Fruit fly (Drosophila melanogaster) whole organism, embryonic: ENCODE results near the gene peng.

Experiments used
- Bdp1 ChIP-seq: fragments of 200-800 bp; sonication (Bioruptor generic); optimal IDR thresholded peaks from 3 replicates; lab custom pipeline; 2016; ENCODE audit warnings: missing biosample characterization, missing genetic modification characterization
- Bgb ChIP-seq: fragments of 200-800 bp; sonication (Bioruptor generic); IDR thresholded peaks from 2 replicates; pipeline ENCODE4 v1.3.6; 2022; ENCODE audit warnings: missing biosample characterization, missing genetic modification characterization; ENCODE audit not compliant: partially characterized antibody
- CG10267 ChIP-seq: fragments of 200-800 bp; sonication (Bioruptor generic); optimal IDR thresholded peaks from 2 replicates; lab custom pipeline; 2018; ENCODE audit warnings: missing biosample characterization, mild to moderate bottlenecking, missing genetic modification characterization, moderate library complexity
- CG10366 ChIP-seq: fragments of 200-800 bp; sonication (Bioruptor generic); IDR thresholded peaks from 2 replicates; pipeline ENCODE4 v1.3.6; 2022; ENCODE audit warnings: missing biosample characterization, missing genetic modification characterization
- CG11560 ChIP-seq: fragments of 200-800 bp; sonication (Bioruptor generic); IDR thresholded peaks from 3 replicates; pipeline ENCODE4 v1.3.6; 2022; ENCODE audit warnings: missing biosample characterization, missing genetic modification characterization
- CG13624 ChIP-seq: fragments of 200-800 bp; sonication (Bioruptor generic); optimal IDR thresholded peaks from 2 replicates; lab custom pipeline; 2016; ENCODE audit warnings: missing biosample characterization, missing genetic modification characterization
- CG17385 ChIP-seq: fragments of 200-800 bp; sonication (Bioruptor generic); optimal IDR thresholded peaks from 3 replicates; lab custom pipeline; 2018; ENCODE audit warnings: missing biosample characterization, mild to moderate bottlenecking, missing genetic modification characterization
- CG1832 ChIP-seq: fragments of 200-800 bp; sonication (Bioruptor generic); optimal IDR thresholded peaks from 2 replicates; lab custom pipeline; 2017; ENCODE audit warnings: missing biosample characterization, mild to moderate bottlenecking, missing genetic modification characterization, inconsistent platforms
- CG18476 ChIP-seq: fragments of 200-800 bp; sonication (Bioruptor generic); optimal IDR thresholded peaks from 2 replicates; lab custom pipeline; 2016; ENCODE audit warnings: missing biosample characterization, mild to moderate bottlenecking, missing genetic modification characterization
- CG30020 ChIP-seq: fragments of 200-800 bp; optimal IDR thresholded peaks from 2 replicates; lab custom pipeline; 2019; ENCODE audit warnings: missing biosample characterization, mild to moderate bottlenecking, missing genetic modification characterization, moderate library complexity
- CG34376 ChIP-seq: fragments of 200-800 bp; sonication (Bioruptor generic); optimal IDR thresholded peaks from 2 replicates; lab custom pipeline; 2018; ENCODE audit warnings: missing biosample characterization, mild to moderate bottlenecking, missing genetic modification characterization
- CG3726 ChIP-seq: fragments of 200-800 bp; sonication (Bioruptor generic); IDR thresholded peaks from 3 replicates; pipeline ENCODE4, ENCODE4 v1.3.6; 2022; ENCODE audit warnings: missing biosample characterization, missing genetic modification characterization
- CG4617 ChIP-seq: fragments of 200-800 bp; sonication (Bioruptor generic); optimal IDR thresholded peaks from 3 replicates; lab custom pipeline; 2016; ENCODE audit warnings: missing biosample characterization, missing genetic modification characterization, borderline replicate concordance
- CG9797 ChIP-seq: fragments of 200-800 bp; sonication (Bioruptor generic); optimal IDR thresholded peaks from 3 replicates; lab custom pipeline; 2018; ENCODE audit warnings: missing biosample characterization, mild to moderate bottlenecking, missing genetic modification characterization
- CoRest ChIP-seq: fragments of 200-800 bp; sonication (Bioruptor generic); optimal IDR thresholded peaks from 3 replicates; lab custom pipeline; 2018; ENCODE audit warnings: missing biosample characterization, mild to moderate bottlenecking, missing genetic modification characterization, moderate library complexity
- Dp ChIP-seq: fragments of 200-800 bp; sonication (Bioruptor generic); optimal IDR thresholded peaks from 2 replicates; lab custom pipeline; 2018; ENCODE audit warnings: missing biosample characterization, mild to moderate bottlenecking, missing genetic modification characterization, moderate library complexity
- GATAe ChIP-seq: fragments of 200-800 bp; sonication (Bioruptor generic); conservative IDR thresholded peaks from 2 replicates; pipeline ENCODE4 v1.3.6; 2022; ENCODE audit warnings: missing biosample characterization, missing genetic modification characterization
- HmgD ChIP-seq: fragments of 200-800 bp; sonication (Bioruptor generic); optimal IDR thresholded peaks from 3 replicates; lab custom pipeline; 2016; ENCODE audit warnings: missing biosample characterization, missing genetic modification characterization
- Jarid2 ChIP-seq: fragments of 200-800 bp; sonication (Bioruptor generic); optimal IDR thresholded peaks from 3 replicates; lab custom pipeline; 2017; ENCODE audit warnings: mild to moderate bottlenecking, missing biosample characterization, missing genetic modification reagents, missing genetic modification characterization
- MESR4 ChIP-seq: fragments of 200-800 bp; sonication (Bioruptor generic); optimal IDR thresholded peaks from 2 replicates; lab custom pipeline; 2018; ENCODE audit warnings: missing biosample characterization, mild to moderate bottlenecking, missing genetic modification characterization, moderate library complexity
- Nf-YB ChIP-seq: fragments of 200-800 bp; sonication (Bioruptor generic); optimal IDR thresholded peaks from 3 replicates; lab custom pipeline; 2019; ENCODE audit warnings: missing biosample characterization, mild to moderate bottlenecking, missing genetic modification characterization, moderate library complexity
- Ravus ChIP-seq: fragments of 200-800 bp; sonication (Bioruptor generic); IDR thresholded peaks from 2 replicates; pipeline ENCODE4 v1.3.6; 2022; ENCODE audit warnings: missing biosample characterization, missing genetic modification characterization
- Rfx ChIP-seq: fragments of 200-800 bp; sonication (Bioruptor generic); IDR thresholded peaks from 2 replicates; pipeline ENCODE4 v1.3.6; 2022; ENCODE audit warnings: missing biosample characterization, missing genetic modification characterization
- Rx ChIP-seq: fragments of 200-800 bp; sonication (Bioruptor generic); IDR thresholded peaks from 2 replicates; pipeline ENCODE4 v1.3.6; 2022; ENCODE audit warnings: missing biosample characterization, missing genetic modification characterization
- Sin3A ChIP-seq: fragments of >200 bp; optimal IDR thresholded peaks from 2 replicates; lab custom pipeline; 2018
- Sry-δ ChIP-seq: fragments of 200-800 bp; sonication (Bioruptor generic); optimal IDR thresholded peaks from 2 replicates; lab custom pipeline; 2016; ENCODE audit warnings: missing biosample characterization, missing genetic modification characterization
- bsh ChIP-seq, 2 experiments: fragments of 200-800 bp; sonication (Bioruptor generic); optimal IDR thresholded peaks; 2 replicates each; lab custom pipeline; 2017 to 2018; ENCODE audit warnings: mild to moderate bottlenecking in 2 of 2, missing biosample characterization in 2 of 2, missing genetic modification characterization in 2 of 2, moderate library complexity in 1 of 2
- dan ChIP-seq: fragments of 200-800 bp; sonication (Bioruptor generic); IDR thresholded peaks from 2 replicates; pipeline ENCODE4 v1.3.6; 2022; ENCODE audit warnings: missing biosample characterization, missing genetic modification characterization
- dm ChIP-seq: fragments of 200-800 bp; sonication (Bioruptor generic); optimal IDR thresholded peaks from 3 replicates; lab custom pipeline; 2016; ENCODE audit warnings: missing biosample characterization, missing genetic modification characterization
- exex ChIP-seq: fragments of 200-800 bp; sonication (Bioruptor generic); optimal IDR thresholded peaks from 4 replicates; lab custom pipeline; 2018; ENCODE audit warnings: missing biosample characterization, mild to moderate bottlenecking, missing genetic modification characterization, moderate library complexity
- gfzf ChIP-seq: fragments of 200-800 bp; sonication (Bioruptor generic); optimal IDR thresholded peaks from 2 replicates; lab custom pipeline; 2016; ENCODE audit warnings: missing biosample characterization, mild to moderate bottlenecking, missing genetic modification characterization, moderate library complexity
- mam ChIP-seq: fragments of 200-800 bp; sonication (Bioruptor generic); optimal IDR thresholded peaks from 3 replicates; lab custom pipeline; 2016; ENCODE audit warnings: missing biosample characterization, missing genetic modification characterization
- nerfin-1 ChIP-seq: fragments of 200-800 bp; sonication (Bioruptor generic); optimal IDR thresholded peaks from 3 replicates; lab custom pipeline; 2019; ENCODE audit warnings: missing biosample characterization, mild to moderate bottlenecking, missing genetic modification characterization, moderate library complexity
- nmo ChIP-seq: fragments of 200-800 bp; sonication (Bioruptor generic); optimal IDR thresholded peaks from 2 replicates; lab custom pipeline; 2018; ENCODE audit warnings: missing biosample characterization, mild to moderate bottlenecking, missing genetic modification characterization, moderate library complexity
- repo ChIP-seq: fragments of 200-800 bp; sonication (Bioruptor generic); optimal IDR thresholded peaks from 2 replicates; lab custom pipeline; 2016; ENCODE audit warnings: missing biosample characterization, missing genetic modification characterization
- sc ChIP-seq, 3 experiments: fragments of >200 bp in 2 of 3; fragments of 200-800 bp in 1 of 3; sonication (Bioruptor generic) in 1 of 3; optimal IDR thresholded peaks; 2 replicates in 2 of 3; 3 replicates in 1 of 3; lab custom pipeline; 2017; ENCODE audit warnings: mild to moderate bottlenecking in 1 of 3, missing biosample characterization in 1 of 3, missing genetic modification characterization in 1 of 3, missing genetic modification reagents in 1 of 3
- sug ChIP-seq: fragments of 200-800 bp; optimal IDR thresholded peaks from 2 replicates; lab custom pipeline; 2019; ENCODE audit warnings: missing biosample characterization, mild to moderate bottlenecking, missing genetic modification characterization, moderate library complexity
- trh ChIP-seq: fragments of 200-800 bp; sonication (Bioruptor generic); optimal IDR thresholded peaks from 2 replicates; lab custom pipeline; 2016; ENCODE audit warnings: missing biosample characterization, missing genetic modification characterization

peng gene

dm6 chrX:21357810-21358671, 8.4 kb upstream of the peng start, which contains the start of gene Septin1 (continued):
- peak; percentile 43 for TF ChIP-seq CG10267 (tag; lab: Kevin White, UChicago)
- TF ChIP-seq nmo (GFP tag; lab: Kevin White, UChicago): peak; percentile 50
- TF ChIP-seq Bdp1: no peak
- TF ChIP-seq dan (GFP tag; lab: Robert Waterston, UW): no peak
- no peak for TF ChIP-seq CG10366 (GFP tag; lab: Robert Waterston, UW)
- no peak for TF ChIP-seq Rx (GFP tag; lab: Robert Waterston, UW)
- 0 out of 2 replicates have a peak, but pooled peaks have one; percentile 40 for TF ChIP-seq Bgb (GFP tag; lab: Robert Waterston, UW)
- TF ChIP-seq CG9797 (GFP tag; lab: Kevin White, UChicago): peak; percentile 94
- TF ChIP-seq MESR4 (GFP tag; lab: Kevin White, UChicago): peak; percentile 54
- peak; percentile 16 for TF ChIP-seq CoRest (tag; lab: Kevin White, UChicago)
- no peak for TF ChIP-seq nerfin-1
- TF ChIP-seq CG13624 (GFP tag; lab: Kevin White, UChicago): no peak
- peak; percentile 66 for TF ChIP-seq Jarid2 (GFP tag; lab: Kevin White, UChicago)
- TF ChIP-seq Dp (GFP tag; lab: Kevin White, UChicago): peak; percentile 78
- TF ChIP-seq gfzf (GFP tag; lab: Kevin White, UChicago): peak; percentile 79
- TF ChIP-seq Sin3A: peak; percentile 14
- no peak for TF ChIP-seq Nf-YB
- peak; percentile 8 for TF ChIP-seq CG30020 (tag; lab: Kevin White, UChicago)
- TF ChIP-seq bsh (GFP tag; optimal IDR thresholded peaks at IDR 0.05; lab: Kevin White, UChicago): peak in 1 of 2 experiments; percentile 4
- no peak for TF ChIP-seq CG1832 (GFP tag; lab: Kevin White, UChicago)
- no peak for TF ChIP-seq HmgD (GFP tag; lab: Kevin White, UChicago)
- no peak for TF ChIP-seq sc (optimal IDR thresholded peaks at IDR 0.05; lab: Kevin White, UChicago)
- TF ChIP-seq sc (GFP tag; optimal IDR thresholded peaks at IDR 0.05; lab: Kevin White, UChicago): no peak
- TF ChIP-seq CG11560 (tag; lab: Robert Waterston, UW): no peak
- TF ChIP-seq CG4617: peak; percentile 52
- TF ChIP-seq dm (GFP tag; lab: Kevin White, UChicago): no peak
- no peak for TF ChIP-seq Ravus (GFP tag; lab: Robert Waterston, UW)
- no peak for TF ChIP-seq repo
- TF ChIP-seq Sry-δ (GFP tag; lab: Kevin White, UChicago): no peak
- TF ChIP-seq Rfx: no peak
- TF ChIP-seq, all 482 proteins: peak for 45

- TF ChIP-seq CG3726 (GFP tag; lab: Robert Waterston, UW): no peak
- TF ChIP-seq exex (tag; lab: Kevin White, UChicago): peak; percentile 71
- TF ChIP-seq GATAe (GFP tag; lab: Robert Waterston, UW): 0 out of 2 replicates have a peak, but pooled peaks have one; percentile 21
- no peak for TF ChIP-seq CG18476 (GFP tag; lab: Kevin White, UChicago)
- no peak for TF ChIP-seq mam (GFP tag; lab: Kevin White, UChicago)
- no peak for TF ChIP-seq trh
- peak; percentile 29 for TF ChIP-seq CG34376 (GFP tag; lab: Kevin White, UChicago)
- TF ChIP-seq sug (tag; lab: Kevin White, UChicago): peak; percentile 98
- no peak for TF ChIP-seq CG17385 (GFP tag; lab: Kevin White, UChicago)
Observed at dm6 chrX:21353541-21353940, 3.9 kb upstream of the peng start.
